Fruit fly (Drosophila melanogaster) whole organism, embryonic: ENCODE data around the gene lin-52.
A peak's percentile ranks its signal among the peaks of the same experiment; 100 is the strongest.

Source experiments
- Antp ChIP-seq: fragments of 200-800 bp; sonication (Bioruptor generic); optimal IDR thresholded peaks from 3 replicates; lab custom pipeline; 2016; ENCODE audit warnings: missing biosample characterization, missing genetic modification characterization
- Bteb2 ChIP-seq: fragments of 200-800 bp; sonication (Bioruptor generic); optimal IDR thresholded peaks from 2 replicates; lab custom pipeline; 2016; ENCODE audit warnings: missing biosample characterization, missing genetic modification characterization
- CG10147 ChIP-seq: fragments of 200-800 bp; sonication (Bioruptor generic); optimal IDR thresholded peaks from 2 replicates; lab custom pipeline; 2019; ENCODE audit warnings: missing biosample characterization, mild to moderate bottlenecking, missing genetic modification characterization, moderate library complexity
- CG12071 ChIP-seq: fragments of 200-800 bp; sonication (Bioruptor generic); optimal IDR thresholded peaks from 3 replicates; lab custom pipeline; 2018; ENCODE audit warnings: missing biosample characterization, mild to moderate bottlenecking, missing genetic modification characterization
- CG12155 ChIP-seq: fragments of 200-800 bp; sonication (Bioruptor generic); optimal IDR thresholded peaks from 3 replicates; lab custom pipeline; 2016; ENCODE audit warnings: missing biosample characterization, missing genetic modification characterization
- CG13123 ChIP-seq: fragments of 200-800 bp; sonication (Bioruptor generic); optimal IDR thresholded peaks from 2 replicates; lab custom pipeline; 2016; ENCODE audit warnings: missing biosample characterization, missing genetic modification characterization
- CG14014 ChIP-seq: fragments of 200-800 bp; sonication (Bioruptor generic); IDR thresholded peaks from 2 replicates; pipeline ENCODE4 v1.3.6; 2022; ENCODE audit warnings: missing biosample characterization, missing genetic modification characterization
- CG1603 ChIP-seq: fragments of 200-800 bp; sonication (Bioruptor generic); optimal IDR thresholded peaks from 2 replicates; lab custom pipeline; 2019; ENCODE audit warnings: missing biosample characterization, mild to moderate bottlenecking, missing genetic modification characterization, moderate library complexity
- CG16779 ChIP-seq: fragments of 200-800 bp; sonication (Bioruptor generic); IDR thresholded peaks from 2 replicates; pipeline ENCODE4 v1.3.6; 2022; ENCODE audit warnings: missing biosample characterization, missing genetic modification characterization
- CG17359 ChIP-seq: fragments of 200-800 bp; sonication (Bioruptor generic); optimal IDR thresholded peaks from 3 replicates; lab custom pipeline; 2018; ENCODE audit warnings: missing biosample characterization, mild to moderate bottlenecking, missing genetic modification characterization, moderate library complexity
- CG18599 ChIP-seq: fragments of 200-800 bp; sonication (Bioruptor generic); optimal IDR thresholded peaks from 3 replicates; lab custom pipeline; 2017; ENCODE audit warnings: missing biosample characterization, missing genetic modification characterization, mild to moderate bottlenecking, moderate library complexity, missing genetic modification reagents
- CG2199 ChIP-seq: fragments of 200-800 bp; sonication (Bioruptor generic); IDR thresholded peaks from 3 replicates; pipeline ENCODE4 v1.3.6; 2022; ENCODE audit warnings: missing biosample characterization, missing genetic modification characterization
- CG2875 ChIP-seq: fragments of 200-800 bp; sonication (Bioruptor generic); optimal IDR thresholded peaks from 2 replicates; lab custom pipeline; 2017; ENCODE audit warnings: missing biosample characterization, mild to moderate bottlenecking, missing genetic modification characterization, missing genetic modification reagents
- CG30020 ChIP-seq: fragments of 200-800 bp; optimal IDR thresholded peaks from 2 replicates; lab custom pipeline; 2019; ENCODE audit warnings: missing biosample characterization, mild to moderate bottlenecking, missing genetic modification characterization, moderate library complexity
- CG3995 ChIP-seq: fragments of 200-800 bp; sonication (Bioruptor generic); optimal IDR thresholded peaks from 3 replicates; lab custom pipeline; 2016; ENCODE audit warnings: missing biosample characterization, missing genetic modification characterization
- CG4404 ChIP-seq: fragments of 200-800 bp; sonication (Bioruptor generic); IDR thresholded peaks from 2 replicates; pipeline ENCODE4 v1.3.6; 2022; ENCODE audit warnings: missing biosample characterization, missing genetic modification characterization
- CG4820 ChIP-seq: fragments of 200-800 bp; sonication (Bioruptor generic); optimal IDR thresholded peaks from 3 replicates; lab custom pipeline; 2016; ENCODE audit warnings: missing biosample characterization, missing genetic modification characterization
- CG5180 ChIP-seq: fragments of 200-800 bp; sonication (Bioruptor generic); optimal IDR thresholded peaks from 3 replicates; lab custom pipeline; 2017; ENCODE audit warnings: missing biosample characterization, missing genetic modification characterization, mild to moderate bottlenecking, moderate library complexity, missing genetic modification reagents
- CG6791 ChIP-seq: fragments of 200-800 bp; sonication (Bioruptor generic); IDR thresholded peaks from 3 replicates; pipeline ENCODE4 v1.3.6; 2022; ENCODE audit warnings: missing biosample characterization, missing genetic modification characterization; ENCODE audit not compliant: partially characterized antibody
- CG7786 ChIP-seq: fragments of 200-800 bp; sonication (Bioruptor generic); optimal IDR thresholded peaks from 2 replicates; lab custom pipeline; 2016; ENCODE audit warnings: missing biosample characterization, missing genetic modification characterization
- CG8765 ChIP-seq: fragments of 200-800 bp; sonication (Bioruptor generic); IDR thresholded peaks from 2 replicates; pipeline ENCODE4 v1.3.6; 2022; ENCODE audit warnings: missing biosample characterization, missing genetic modification characterization
- Dip2 ChIP-seq: fragments of 200-800 bp; sonication (Bioruptor generic); IDR thresholded peaks from 2 replicates; pipeline ENCODE4 v1.3.6; 2022; ENCODE audit warnings: missing biosample characterization, missing genetic modification characterization
- Doc2 ChIP-seq: fragments of 200-800 bp; sonication (Bioruptor generic); IDR thresholded peaks from 2 replicates; pipeline ENCODE4 v1.3.6; 2022; ENCODE audit warnings: missing biosample characterization, missing genetic modification characterization
- Dref ChIP-seq: fragments of 200-800 bp; sonication (Bioruptor generic); IDR thresholded peaks from 2 replicates; pipeline ENCODE4 v1.3.6; 2022; ENCODE audit warnings: missing biosample characterization, missing genetic modification characterization
- HLH4C ChIP-seq: fragments of 200-800 bp; sonication (Bioruptor generic); IDR thresholded peaks from 3 replicates; pipeline ENCODE4 v1.3.6; 2022; ENCODE audit warnings: missing biosample characterization, missing genetic modification characterization; ENCODE audit not compliant: partially characterized antibody
- HLH54F ChIP-seq: fragments of 200-800 bp; sonication (Bioruptor generic); optimal IDR thresholded peaks from 3 replicates; lab custom pipeline; 2016; ENCODE audit warnings: missing biosample characterization, missing genetic modification characterization
- Hand ChIP-seq: fragments of 200-800 bp; sonication (Bioruptor generic); optimal IDR thresholded peaks from 2 replicates; lab custom pipeline; 2017; ENCODE audit warnings: mild to moderate bottlenecking, missing biosample characterization, missing genetic modification reagents, missing genetic modification characterization
- MTF-1 ChIP-seq: fragments of 200-800 bp; sonication (Bioruptor generic); optimal IDR thresholded peaks from 2 replicates; lab custom pipeline; 2018; ENCODE audit warnings: missing biosample characterization, mild to moderate bottlenecking, missing genetic modification characterization, borderline replicate concordance
- NC2β ChIP-seq: fragments of 200-800 bp; sonication (Bioruptor generic); optimal IDR thresholded peaks from 2 replicates; lab custom pipeline; 2016; ENCODE audit warnings: missing biosample characterization, missing genetic modification characterization
- Oli ChIP-seq: fragments of 200-800 bp; sonication (Bioruptor generic); optimal IDR thresholded peaks from 2 replicates; lab custom pipeline; 2018; ENCODE audit warnings: missing biosample characterization, mild to moderate bottlenecking, missing genetic modification characterization, moderate library complexity
- Poxn ChIP-seq: fragments of 200-800 bp; sonication (Bioruptor generic); IDR thresholded peaks from 2 replicates; pipeline ENCODE4 v1.3.6; 2022; ENCODE audit warnings: missing biosample characterization, missing genetic modification characterization
- Scr ChIP-seq: fragments of 200-800 bp; sonication (Bioruptor generic); IDR thresholded peaks from 2 replicates; pipeline ENCODE4 v1.3.6; 2022; ENCODE audit warnings: missing biosample characterization, missing genetic modification characterization; ENCODE audit not compliant: partially characterized antibody
- cato ChIP-seq: fragments of 200-800 bp; sonication (Bioruptor generic); optimal IDR thresholded peaks from 2 replicates; lab custom pipeline; 2016; ENCODE audit warnings: missing biosample characterization, missing genetic modification characterization, borderline replicate concordance
- chinmo ChIP-seq: fragments of 200-800 bp; sonication (Bioruptor generic); IDR thresholded peaks from 4 replicates; pipeline ENCODE4 v1.3.6; 2022; ENCODE audit warnings: missing biosample characterization, missing genetic modification characterization; ENCODE audit not compliant: partially characterized antibody
- crc ChIP-seq: fragments of 200-800 bp; sonication (Bioruptor generic); optimal IDR thresholded peaks from 2 replicates; lab custom pipeline; 2016; ENCODE audit warnings: missing biosample characterization, missing genetic modification characterization
- dmrt99B ChIP-seq: fragments of 200-800 bp; sonication (Bioruptor generic); optimal IDR thresholded peaks from 2 replicates; lab custom pipeline; 2018; ENCODE audit warnings: missing biosample characterization, mild to moderate bottlenecking, missing genetic modification characterization, moderate library complexity
- ewg ChIP-seq: fragments of 200-800 bp; sonication (Bioruptor generic); optimal IDR thresholded peaks from 3 replicates; lab custom pipeline; 2017; ENCODE audit warnings: mild to moderate bottlenecking, missing biosample characterization, missing genetic modification reagents, missing genetic modification characterization
- gcm ChIP-seq: fragments of 200-800 bp; sonication (Bioruptor generic); optimal IDR thresholded peaks from 2 replicates; lab custom pipeline; 2019; ENCODE audit warnings: missing biosample characterization, mild to moderate bottlenecking, missing genetic modification characterization, moderate library complexity
- hkb ChIP-seq, 2 experiments: fragments of 200-800 bp in 1 of 2; fragments of >200 bp in 1 of 2; sonication (Bioruptor generic) in 1 of 2; IDR thresholded peaks in 1 of 2; optimal IDR thresholded peaks in 1 of 2; 2 replicates each; pipeline versions ENCODE4 v1.3.6 to Lab custom; 2017 to 2022; ENCODE audit warnings: missing biosample characterization in 1 of 2, missing genetic modification characterization in 1 of 2
- jing ChIP-seq: fragments of 200-800 bp; sonication (Bioruptor generic); optimal IDR thresholded peaks from 2 replicates; lab custom pipeline; 2018; ENCODE audit warnings: missing biosample characterization, mild to moderate bottlenecking, missing genetic modification characterization
- jumu ChIP-seq: fragments of 200-800 bp; sonication (Bioruptor generic); optimal IDR thresholded peaks from 3 replicates; lab custom pipeline; 2016; ENCODE audit warnings: missing biosample characterization, missing genetic modification characterization
- mld ChIP-seq: fragments of 200-800 bp; sonication (Bioruptor generic); IDR thresholded peaks from 3 replicates; pipeline ENCODE4 v1.3.6; 2022; ENCODE audit warnings: missing biosample characterization, missing genetic modification characterization; ENCODE audit not compliant: partially characterized antibody
- nerfin-1 ChIP-seq: fragments of 200-800 bp; sonication (Bioruptor generic); optimal IDR thresholded peaks from 3 replicates; lab custom pipeline; 2019; ENCODE audit warnings: missing biosample characterization, mild to moderate bottlenecking, missing genetic modification characterization, moderate library complexity
- oc ChIP-seq: fragments of 200-800 bp; sonication (Bioruptor generic); optimal IDR thresholded peaks from 2 replicates; lab custom pipeline; 2018; ENCODE audit warnings: missing biosample characterization, mild to moderate bottlenecking, missing genetic modification characterization, moderate library complexity
- p53 ChIP-seq: fragments of 200-800 bp; sonication (Bioruptor generic); optimal IDR thresholded peaks from 2 replicates; lab custom pipeline; 2016; ENCODE audit warnings: missing biosample characterization, missing genetic modification characterization
- ro ChIP-seq: fragments of 200-800 bp; sonication (Bioruptor generic); IDR thresholded peaks from 2 replicates; pipeline ENCODE4 v1.3.6; 2022; ENCODE audit warnings: missing biosample characterization, missing genetic modification characterization
- sr ChIP-seq: fragments of 200-800 bp; sonication (Bioruptor generic); IDR thresholded peaks from 3 replicates; pipeline ENCODE4 v1.3.6; 2022; ENCODE audit warnings: missing biosample characterization, missing genetic modification characterization
- ssp ChIP-seq: fragments of 200-800 bp; sonication (Bioruptor generic); IDR thresholded peaks from 2 replicates; pipeline ENCODE4 v1.3.6; 2022; ENCODE audit warnings: missing biosample characterization, missing genetic modification characterization
- stc ChIP-seq: fragments of 200-800 bp; sonication (Bioruptor generic); IDR thresholded peaks from 2 replicates; pipeline ENCODE4 v1.3.6; 2022; ENCODE audit warnings: missing biosample characterization, missing genetic modification characterization
- tx ChIP-seq: fragments of 200-800 bp; sonication (Bioruptor generic); optimal IDR thresholded peaks from 2 replicates; lab custom pipeline; 2016; ENCODE audit warnings: missing biosample characterization, missing genetic modification characterization

The lin-52 gene

DNA sequence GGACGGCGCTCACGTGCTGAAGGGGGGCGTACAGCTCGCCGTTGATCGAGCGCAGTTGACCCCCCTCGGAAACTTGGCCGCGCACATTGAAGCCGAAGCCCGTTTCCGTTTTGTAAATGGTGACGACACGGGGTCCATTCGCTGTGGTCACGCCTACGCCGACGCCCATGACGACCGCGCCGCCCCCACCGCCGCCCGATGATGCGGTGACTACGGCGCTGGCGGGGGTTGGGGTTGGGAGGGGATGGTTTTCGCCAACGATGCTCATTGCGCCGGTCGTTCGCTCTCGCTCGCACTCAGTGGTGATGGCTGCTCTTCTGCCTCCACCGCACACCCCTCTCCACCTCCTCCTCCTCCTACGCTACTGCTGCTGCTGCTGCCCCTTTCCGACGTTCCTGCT is 17.6 kb downstream of the lin-52 start (continued):
- TF ChIP-seq sr (GFP tag; lab: Robert Waterston, UW) (peak; percentile 82; the same call in 2 of the 3 replicates), nerfin-1 (no peak), oc (tag; lab: Kevin White, UChicago) (no peak), CG6791 (GFP tag; lab: Robert Waterston, UW) (no peak), CG4404 (0 out of 2 replicates have a peak, but pooled peaks have one; percentile 11), ssp (GFP tag; lab: Robert Waterston, UW) (no peak), MTF-1 (no peak), stc (GFP tag; lab: Robert Waterston, UW) (no peak), CG12155 (peak; percentile 12), hkb (optimal IDR thresholded peaks at IDR 0.05; lab: Kevin White, UChicago) (no peak), hkb (GFP tag; IDR thresholded peaks at IDR 0.05; lab: Robert Waterston, UW) (peak; percentile 54; the same call in 1 of the 2 replicates), jing (no peak), HLH54F (GFP tag; lab: Kevin White, UChicago) (no peak), cato (GFP tag; lab: Kevin White, UChicago) (no peak), Dref (no peak), Scr (GFP tag; lab: Robert Waterston, UW) (no peak), Oli (tag; lab: Kevin White, UChicago) (peak; percentile 6), CG2875 (GFP tag; lab: Kevin White, UChicago) (no peak), CG12071 (GFP tag; lab: Kevin White, UChicago) (peak; percentile 4), CG13123 (GFP tag; lab: Kevin White, UChicago) (no peak), p53 (GFP tag; lab: Kevin White, UChicago) (no peak), Dip2 (GFP tag; lab: Robert Waterston, UW) (no peak), Bteb2 (GFP tag; lab: Kevin White, UChicago) (no peak), CG1603 (tag; lab: Kevin White, UChicago) (peak; percentile 18), Antp (GFP tag; lab: Kevin White, UChicago) (peak; percentile 42), ro (GFP tag; lab: Robert Waterston, UW) (no peak), CG14014 (GFP tag; lab: Robert Waterston, UW) (0 out of 2 replicates have a peak, but pooled peaks have one; percentile 8), CG16779 (GFP tag; lab: Robert Waterston, UW) (0 out of 2 replicates have a peak, but pooled peaks have one; percentile 52), CG8765 (GFP tag; lab: Robert Waterston, UW) (no peak), CG10147 (GFP tag; lab: Kevin White, UChicago) (no peak), CG3995 (no peak), CG18599 (GFP tag; lab: Kevin White, UChicago) (peak; percentile 57), Poxn (GFP tag; lab: Robert Waterston, UW) (no peak), mld (no peak), ewg (GFP tag; lab: Kevin White, UChicago) (peak; percentile 34), CG17359 (no peak), CG30020 (tag; lab: Kevin White, UChicago) (no peak), CG2199 (GFP tag; lab: Robert Waterston, UW) (no peak), NC2β (GFP tag; lab: Kevin White, UChicago) (no peak), crc (GFP tag; lab: Kevin White, UChicago) (no peak), tx (GFP tag; lab: Kevin White, UChicago) (no peak), CG4820 (GFP tag; lab: Kevin White, UChicago) (no peak), HLH4C (GFP tag; lab: Robert Waterston, UW) (no peak), dmrt99B (tag; lab: Kevin White, UChicago) (peak; percentile 6), gcm (no peak), CG7786 (GFP tag; lab: Kevin White, UChicago) (no peak), CG5180 (GFP tag; lab: Kevin White, UChicago) (no peak), Hand (GFP tag; lab: Kevin White, UChicago) (no peak), jumu (GFP tag; lab: Kevin White, UChicago) (no peak), Doc2 (GFP tag; lab: Robert Waterston, UW) (no peak), chinmo (no peak)
